Worm (Caenorhabditis elegans): ENCODE data around the gene F44E2.9.

The F44E2.9 gene

DNA sequence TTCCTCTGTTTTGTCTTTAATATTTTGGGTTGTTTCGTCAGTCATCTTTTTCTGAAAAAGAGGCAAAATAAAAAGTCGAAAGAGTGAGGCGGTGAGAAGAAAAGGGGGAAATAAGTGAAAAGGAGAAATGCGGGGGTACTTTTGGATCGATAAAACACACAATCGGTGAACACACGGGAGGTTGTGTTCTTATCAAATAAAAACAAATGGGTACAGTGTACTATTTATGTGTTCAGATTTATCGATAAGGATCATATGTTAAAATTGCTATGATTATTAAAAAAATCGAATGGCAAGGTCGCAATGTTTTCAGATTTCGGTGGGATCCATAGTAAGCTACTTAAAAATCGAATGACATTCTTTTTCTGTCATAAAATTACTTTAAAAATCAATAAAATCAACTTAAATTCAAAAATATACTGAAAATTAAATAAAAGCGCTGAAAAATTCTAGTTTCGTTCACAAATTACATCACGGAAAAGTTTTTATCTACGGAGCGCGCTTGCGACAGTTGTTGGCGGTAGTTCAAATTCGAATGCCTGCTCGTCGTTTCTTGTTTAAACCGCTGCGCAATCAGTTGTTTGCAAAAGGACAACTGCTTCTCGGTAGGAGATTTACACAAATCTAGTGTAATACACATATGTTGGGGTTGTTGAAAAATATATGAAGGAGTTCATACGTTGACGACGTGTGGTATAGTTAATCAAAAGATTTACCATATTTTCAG is 40.9 kb downstream of the F44E2.9 start, which contains the start of gene prx-19:
prx-19 (minus strand) TSS at position 51 of the 727 bp plus-strand sequence.
- TF ChIP-seq attf-4 (tag; optimal IDR thresholded peaks at IDR 0.05) (no peak), aha-1 (tag) (no peak), lsy-2 (tag; optimal IDR thresholded peaks at IDR 0.05) (peak in 1 of 2 experiments; percentile 55), F49E8.2 (tag; optimal IDR thresholded peaks at IDR 0.05; ENCODE audit: borderline replicate concordance) (no peak), nhr-28 (tag; optimal IDR thresholded peaks at IDR 0.05) (peak; percentile 49), T20F7.1 (GFP tag; optimal IDR thresholded peaks at IDR 0.05) (no peak), zag-1 (tag; optimal IDR thresholded peaks at IDR 0.05) (no peak), mep-1 (tag; optimal IDR thresholded peaks at IDR 0.05) (no peak), arid-1 (GFP tag; conservative IDR thresholded peaks at IDR 0.05) (no peak), tag-97 (GFP tag; IDR thresholded peaks at IDR 0.05) (no peak), hlh-11 (tag; optimal IDR thresholded peaks at IDR 0.05) (peak; percentile 8), unc-62 (GFP tag; optimal IDR thresholded peaks at IDR 0.05 in 1 of 2) (peak in 1 of 2 experiments; percentile 39), unc-62 (tag; optimal IDR thresholded peaks at IDR 0.05) (no peak), daf-16 (GFP tag; optimal IDR thresholded peaks at IDR 0.05) (no peak), daf-16 (tag; optimal IDR thresholded peaks at IDR 0.05) (peak; percentile 13), skn-1 (tag; optimal IDR thresholded peaks at IDR 0.05) (no peak), gei-8 (GFP tag; optimal IDR thresholded peaks at IDR 0.05) (no peak), nhr-6 (tag; optimal IDR thresholded peaks at IDR 0.05) (no peak), hlh-30 (tag; optimal IDR thresholded peaks at IDR 0.05; ENCODE audit: insufficient read depth) (peak; percentile 47), jun-1 (tag; optimal IDR thresholded peaks at IDR 0.05) (no peak), T26A8.4 (GFP tag; IDR thresholded peaks at IDR 0.05) (no peak), ama-1 (optimal IDR thresholded peaks at IDR 0.05) (no peak), php-3 (GFP tag; IDR thresholded peaks at IDR 0.05) (no peak), ceh-20 (GFP tag; IDR thresholded peaks at IDR 0.05) (no peak), saeg-2 (GFP tag; IDR thresholded peaks at IDR 0.05) (no peak), ceh-32 (tag; optimal IDR thresholded peaks at IDR 0.05; ENCODE audit: poor library complexity) (no peak), daf-8 (GFP tag; IDR thresholded peaks at IDR 0.05) (no peak), lin-38 (GFP tag; IDR thresholded peaks at IDR 0.05) (peak; percentile 87), ceh-82 (tag; optimal IDR thresholded peaks at IDR 0.05) (no peak), duxl-1 (tag; optimal IDR thresholded peaks at IDR 0.05; ENCODE audit: poor library complexity) (no peak), fkh-10 (GFP tag; optimal IDR thresholded peaks at IDR 0.05) (no peak), mes-2 (tag; optimal IDR thresholded peaks at IDR 0.05; ENCODE audit: poor library complexity, severe bottlenecking) (peak; percentile 48), dpl-1 (GFP tag; optimal IDR thresholded peaks at IDR 0.05) (peak; percentile 92), tra-1 (GFP tag; IDR thresholded peaks at IDR 0.05) (no peak), dmd-9 (GFP tag; IDR thresholded peaks at IDR 0.05) (no peak), unc-130 (GFP tag; optimal IDR thresholded peaks at IDR 0.05) (no peak), ceh-28 (tag; optimal IDR thresholded peaks at IDR 0.05) (no peak), mdt-29 (GFP tag; IDR thresholded peaks at IDR 0.05) (no peak)

DNA sequence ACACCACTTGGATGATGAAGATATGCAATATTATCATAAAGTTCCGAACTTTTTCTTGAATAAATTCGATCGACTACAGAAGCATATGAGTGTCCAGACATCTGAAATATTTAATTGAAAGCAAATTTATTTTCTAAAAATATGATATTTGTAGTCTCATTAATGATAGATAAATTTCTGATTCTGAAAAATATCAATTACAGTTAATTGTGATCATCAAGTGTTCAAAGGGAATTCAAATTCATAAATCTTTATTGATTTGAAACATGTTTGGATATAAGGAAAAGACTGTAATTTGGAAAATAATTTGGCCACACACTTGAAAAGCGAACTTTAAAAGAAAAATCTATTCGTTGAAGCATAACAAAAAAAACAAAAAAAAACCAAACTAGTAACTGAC is 43.1 kb downstream of the F44E2.9 start, which contains the start of gene F54F2.7:
F54F2.7 (minus strand) TSS at position 101 of the 400 bp plus-strand sequence.
- no peak for TF ChIP-seq gei-8 (GFP tag; optimal IDR thresholded peaks at IDR 0.05)
- no peak for TF ChIP-seq php-3 (GFP tag; IDR thresholded peaks at IDR 0.05)
- no peak for TF ChIP-seq snpc-1.2 (GFP tag; IDR thresholded peaks at IDR 0.05)
- TF ChIP-seq F44E2.7 (GFP tag; IDR thresholded peaks at IDR 0.05), result no peak
- no peak for TF ChIP-seq dve-1 (tag; optimal IDR thresholded peaks at IDR 0.05; ENCODE audit: insufficient read depth)
- no peak for TF ChIP-seq fkh-10 (GFP tag; optimal IDR thresholded peaks at IDR 0.05)
- TF ChIP-seq mxl-3 (GFP tag; optimal IDR thresholded peaks at IDR 0.05), result no peak
- TF ChIP-seq lin-1 (GFP tag; IDR thresholded peaks at IDR 0.05), result no peak
- TF ChIP-seq duxl-1 (tag; optimal IDR thresholded peaks at IDR 0.05; ENCODE audit: poor library complexity), result no peak
- TF ChIP-seq lin-38 (GFP tag; IDR thresholded peaks at IDR 0.05), result no peak
- TF ChIP-seq lsy-2 (tag; optimal IDR thresholded peaks at IDR 0.05), result no peak
- no peak for TF ChIP-seq tra-1 (GFP tag; IDR thresholded peaks at IDR 0.05)
- no peak for TF ChIP-seq hlh-11 (tag; optimal IDR thresholded peaks at IDR 0.05)
- TF ChIP-seq Y75B8A.6 (GFP tag; IDR thresholded peaks at IDR 0.05), result no peak
- TF ChIP-seq zfp-2 (tag; optimal IDR thresholded peaks at IDR 0.05), result no peak
- TF ChIP-seq R02D3.7 (tag; optimal IDR thresholded peaks at IDR 0.05), result no peak
